Worm (Caenorhabditis elegans) whole organism, mixed stage, embryonic: ENCODE results near the gene csp-1.

Experiments
- M03D4.4 ChIP-seq: sonication (generic microtip); optimal IDR thresholded peaks from 2 replicates; lab custom pipeline; 2017; ENCODE audit warnings: mild to moderate bottlenecking, missing genetic modification characterization, missing compliant biosample characterization
- bed-3 ChIP-seq: fragments of 200-800 bp; sonication (Bioruptor generic); optimal IDR thresholded peaks from 3 replicates; lab custom pipeline; 2018; ENCODE audit warnings: mild to moderate bottlenecking, missing genetic modification characterization, moderate library complexity, missing compliant biosample characterization
- ceh-39 ChIP-seq: fragments of 150-350 bp; optimal IDR thresholded peaks from 2 replicates; lab custom pipeline; 2014; ENCODE audit warnings: missing biosample characterization, missing genetic modification characterization
- ceh-43 ChIP-seq: fragments of 200-800 bp; sonication (Bioruptor generic); optimal IDR thresholded peaks from 2 replicates; lab custom pipeline; 2018; ENCODE audit warnings: mild to moderate bottlenecking, missing genetic modification characterization, moderate library complexity, missing compliant biosample characterization
- ceh-83 ChIP-seq: fragments of 200-800 bp; sonication (Bioruptor generic); optimal IDR thresholded peaks from 2 replicates; lab custom pipeline; 2018; ENCODE audit warnings: mild to moderate bottlenecking, missing genetic modification characterization, missing compliant biosample characterization
- ces-1 ChIP-seq: fragments of 150-350 bp; optimal IDR thresholded peaks from 2 replicates; lab custom pipeline; 2014; ENCODE audit warnings: missing biosample characterization, missing genetic modification reagents, missing genetic modification characterization
- cnd-1 ChIP-seq: fragments of 200-800 bp; sonication (Bioruptor generic); optimal IDR thresholded peaks from 2 replicates; lab custom pipeline; 2018; ENCODE audit warnings: mild to moderate bottlenecking, missing genetic modification characterization, missing compliant biosample characterization
- drap-1 ChIP-seq: fragments of 200-800 bp; sonication (Bioruptor generic); optimal IDR thresholded peaks from 3 replicates; lab custom pipeline; 2018; ENCODE audit warnings: mild to moderate bottlenecking, missing genetic modification characterization, missing compliant biosample characterization
- elt-3 ChIP-seq: fragments of 150-350 bp; optimal IDR thresholded peaks from 2 replicates; lab custom pipeline; 2014; ENCODE audit warnings: missing biosample characterization, missing genetic modification characterization
- flh-1 ChIP-seq: fragments of 200-800 bp; sonication (Bioruptor generic); optimal IDR thresholded peaks from 2 replicates; lab custom pipeline; 2018; ENCODE audit warnings: mild to moderate bottlenecking, missing genetic modification characterization, moderate library complexity, missing compliant biosample characterization
- hlh-1 ChIP-seq: fragments of 150-350 bp; optimal IDR thresholded peaks from 2 replicates; lab custom pipeline; 2014; ENCODE audit warnings: missing biosample characterization, missing genetic modification reagents, missing genetic modification characterization
- lin-13 ChIP-seq: fragments of 150-350 bp; optimal IDR thresholded peaks from 2 replicates; lab custom pipeline; 2014; ENCODE audit warnings: missing biosample characterization, missing genetic modification characterization
- lin-32 ChIP-seq: fragments of 200-800 bp; sonication (Bioruptor generic); optimal IDR thresholded peaks from 2 replicates; lab custom pipeline; 2018; ENCODE audit warnings: mild to moderate bottlenecking, missing genetic modification characterization, missing compliant biosample characterization
- lsy-2 ChIP-seq: fragments of 150-350 bp; optimal IDR thresholded peaks from 2 replicates; lab custom pipeline; 2014; ENCODE audit warnings: missing biosample characterization, missing genetic modification characterization
- mab-5 ChIP-seq: fragments of 150-350 bp; optimal IDR thresholded peaks from 2 replicates; lab custom pipeline; 2014; ENCODE audit warnings: missing biosample characterization, missing genetic modification characterization
- mep-1 ChIP-seq: fragments of 150-350 bp; optimal IDR thresholded peaks from 2 replicates; lab custom pipeline; 2017; ENCODE audit warnings: missing biosample characterization, missing genetic modification reagents, missing genetic modification characterization, inconsistent platforms
- mls-2 ChIP-seq: sonication (generic microtip); optimal IDR thresholded peaks from 2 replicates; lab custom pipeline; 2016; ENCODE audit warnings: mild to moderate bottlenecking, missing genetic modification characterization, moderate library complexity, missing compliant biosample characterization
- nhr-12 ChIP-seq: fragments of 150-350 bp; optimal IDR thresholded peaks from 2 replicates; lab custom pipeline; 2014; ENCODE audit warnings: missing biosample characterization, missing genetic modification characterization
- nhr-2 ChIP-seq: fragments of 150-350 bp; optimal IDR thresholded peaks from 2 replicates; lab custom pipeline; 2014; ENCODE audit warnings: missing biosample characterization, missing genetic modification characterization
- nhr-237 ChIP-seq: fragments of 150-350 bp; optimal IDR thresholded peaks from 2 replicates; lab custom pipeline; 2014; ENCODE audit warnings: missing biosample characterization, missing genetic modification characterization
- nhr-28 ChIP-seq: fragments of 150-350 bp; optimal IDR thresholded peaks from 2 replicates; lab custom pipeline; 2014; ENCODE audit warnings: missing biosample characterization, missing genetic modification characterization
- nhr-76 ChIP-seq: sonication (generic microtip); optimal IDR thresholded peaks from 2 replicates; lab custom pipeline; 2017; ENCODE audit warnings: missing biosample characterization, missing genetic modification characterization
- pha-4 ChIP-seq: fragments of 150-350 bp; optimal IDR thresholded peaks from 2 replicates; lab custom pipeline; 2018; ENCODE audit warnings: missing biosample characterization, missing genetic modification reagents, missing genetic modification characterization
- sem-2 ChIP-seq: fragments of 200-800 bp; sonication (Bioruptor generic); optimal IDR thresholded peaks from 2 replicates; lab custom pipeline; 2018; ENCODE audit warnings: mild to moderate bottlenecking, missing genetic modification characterization, missing compliant biosample characterization
- sptf-1 ChIP-seq: sonication (generic microtip); optimal IDR thresholded peaks from 2 replicates; lab custom pipeline; 2017; ENCODE audit warnings: mild to moderate bottlenecking, missing genetic modification characterization, moderate library complexity, missing compliant biosample characterization
- unc-120 ChIP-seq: sonication (generic microtip); optimal IDR thresholded peaks from 2 replicates; lab custom pipeline; 2017; ENCODE audit warnings: missing genetic modification characterization, missing compliant biosample characterization; ENCODE audit not compliant: poor library complexity, severe bottlenecking
- unc-39 ChIP-seq: fragments of 150-350 bp; optimal IDR thresholded peaks from 2 replicates; lab custom pipeline; 2014; ENCODE audit warnings: missing biosample characterization, missing genetic modification characterization
- unc-62 ChIP-seq: fragments of 150-350 bp; optimal IDR thresholded peaks from 2 replicates; lab custom pipeline; 2014; ENCODE audit warnings: missing biosample characterization, missing genetic modification reagents, missing genetic modification characterization
- zip-8 ChIP-seq: fragments of 150-350 bp; optimal IDR thresholded peaks from 2 replicates; lab custom pipeline; 2014; ENCODE audit warnings: missing biosample characterization, missing genetic modification characterization
- ztf-11 ChIP-seq: fragments of 150-350 bp; optimal IDR thresholded peaks from 2 replicates; lab custom pipeline; 2014; ENCODE audit warnings: missing biosample characterization, missing genetic modification characterization

The csp-1 gene

ce11 chrII:13600904-13601303 lies at the start of gene csp-1:
TSS of gene csp-1 (plus strand) at chrII:13601204.
- TF ChIP-seq ceh-43, result no peak
- TF ChIP-seq, all 35 proteins: peak for 0

ce11 chrII:13560553-13560952 lies 40.5 kb upstream of the csp-1 start:
- TF ChIP-seq unc-120 (tag; lab: Kevin White, UChicago), result no peak
- no peak for TF ChIP-seq cnd-1 (tag; lab: Kevin White, UChicago)
- no peak for TF ChIP-seq nhr-237
- TF ChIP-seq M03D4.4 (tag; lab: Kevin White, UChicago), result no peak
- TF ChIP-seq lin-13, result no peak
- no peak for TF ChIP-seq lsy-2
- TF ChIP-seq drap-1 (GFP tag; lab: Kevin White, UChicago), result no peak
- TF ChIP-seq mep-1, result no peak
- TF ChIP-seq flh-1 (GFP tag; lab: Kevin White, UChicago), result no peak
- TF ChIP-seq lin-32 (GFP tag; lab: Kevin White, UChicago), result no peak
- no peak for TF ChIP-seq unc-39 (tag; lab: Kevin White, UChicago)
- TF ChIP-seq ceh-83, result no peak
- TF ChIP-seq nhr-28, result no peak
- no peak for TF ChIP-seq sptf-1
- no peak for TF ChIP-seq mls-2 (tag; lab: Kevin White, UChicago)
- no peak for TF ChIP-seq nhr-2 (tag; lab: Kevin White, UChicago)
- no peak for TF ChIP-seq hlh-1
- no peak for TF ChIP-seq zip-8

- TF ChIP-seq mls-2 (tag; lab: Kevin White, UChicago), result no peak
- TF ChIP-seq pha-4 (tag; lab: Kevin White, UChicago), result no peak
- TF ChIP-seq mab-5 (tag; lab: Kevin White, UChicago), result no peak
- no peak for TF ChIP-seq sem-2
- TF ChIP-seq elt-3, result no peak
- no peak for TF ChIP-seq unc-62 (GFP tag; lab: Kevin White, UChicago)
These were observed 33.1 kb upstream of the csp-1 start, which contains the start of gene Y48E1B.3 for ce11 chrII:13567871-13568270. TSS of gene Y48E1B.3 (minus strand) at chrII:13567971.

ce11 chrII:13574395-13574794 lies 26.6 kb upstream of the csp-1 start:
- no peak for TF ChIP-seq unc-120 (tag; lab: Kevin White, UChicago)
- TF ChIP-seq pha-4 (tag; lab: Kevin White, UChicago), result no peak
- no peak for TF ChIP-seq nhr-12 (tag; lab: Kevin White, UChicago)
- no peak for TF ChIP-seq nhr-76 (tag; lab: Kevin White, UChicago)
- no peak for TF ChIP-seq M03D4.4 (tag; lab: Kevin White, UChicago)

- TF ChIP-seq mab-5 (tag; lab: Kevin White, UChicago) (no peak), unc-120 (tag; lab: Kevin White, UChicago) (peak; percentile 60), hlh-1 (peak; percentile 49), ceh-39 (tag; lab: Kevin White, UChicago) (peak; percentile 33), ces-1 (peak; percentile 75), ztf-11 (tag; lab: Kevin White, UChicago) (no peak), lsy-2 (peak; percentile 60), mep-1 (peak; percentile 92), pha-4 (tag; lab: Kevin White, UChicago) (peak; percentile 66), lin-13 (peak; percentile 53), bed-3 (GFP tag; lab: Kevin White, UChicago) (no peak), nhr-237 (peak; percentile 77), sem-2 (no peak)
These were observed 25.7 kb upstream of the csp-1 start, which contains the start of the genes mrpl-37 and lin-38 for ce11 chrII:13575018-13575948. TSS of gene mrpl-37 (minus strand) at chrII:13575068. TSS of gene lin-38 (plus strand) at chrII:13575925.
